Worm (Caenorhabditis elegans) whole organism, L2 larva: Measurements from ENCODE around the gene cal-7.

Experiments used
- nhr-12 ChIP-seq: fragments of 150-350 bp; optimal IDR thresholded peaks from 2 replicates; lab custom pipeline; 2014; ENCODE audit warnings: missing biosample characterization, missing genetic modification characterization
- nhr-25 ChIP-seq: fragments of 150-350 bp; sonication (generic microtip); optimal IDR thresholded peaks from 3 replicates; lab custom pipeline; 2014; ENCODE audit warnings: missing biosample characterization, missing genetic modification characterization

ce11 chrV:9782045-9782444 is 48.1 kb downstream of the cal-7 start:
- TF ChIP-seq nhr-12 (tag; lab: Kevin White, UChicago) (no peak), nhr-25 (no peak)
